Worm (Caenorhabditis elegans): ENCODE measurements around the gene fbxa-1.

DNA sequence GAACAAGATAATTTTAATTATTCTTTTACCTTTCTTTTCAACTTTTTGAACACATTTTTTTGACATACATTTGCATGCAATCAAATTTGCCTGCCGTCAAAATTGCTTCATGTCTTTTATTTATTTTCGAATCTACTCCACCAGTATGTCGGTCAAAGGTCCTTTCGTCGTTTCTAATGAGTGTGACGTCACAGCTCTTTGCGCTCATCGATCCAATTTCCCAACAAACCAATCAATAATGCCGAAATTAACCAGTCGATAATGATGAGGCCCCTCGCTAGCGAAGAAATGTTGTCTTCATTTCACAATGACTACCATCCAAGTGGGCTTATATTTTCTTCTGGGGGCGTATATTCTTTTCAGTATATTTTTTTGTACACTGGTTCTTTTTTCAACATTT lies 45.0 kb downstream of the fbxa-1 start, which contains the start of gene Y54F10BM.6:
- TF ChIP-seq unc-62 (GFP tag; optimal IDR thresholded peaks at IDR 0.05): no peak
- no peak for TF ChIP-seq nhr-25 (tag; optimal IDR thresholded peaks at IDR 0.05)
- TF ChIP-seq unc-39 (tag; optimal IDR thresholded peaks at IDR 0.05): no peak
- no peak for TF ChIP-seq mdl-1 (tag; optimal IDR thresholded peaks at IDR 0.05)
- TF ChIP-seq ceh-82 (tag; optimal IDR thresholded peaks at IDR 0.05): no peak
- TF ChIP-seq nhr-11 (tag; optimal IDR thresholded peaks at IDR 0.05): no peak
- no peak for TF ChIP-seq lin-39 (tag; optimal IDR thresholded peaks at IDR 0.05)
- no peak for TF ChIP-seq ZK546.5 (tag; optimal IDR thresholded peaks at IDR 0.05)
- no peak for TF ChIP-seq nhr-6 (tag; optimal IDR thresholded peaks at IDR 0.05)
- no peak for TF ChIP-seq dmd-4 (tag; optimal IDR thresholded peaks at IDR 0.05)

All from whole organism, L2 larva.